Fruit fly (Drosophila melanogaster) whole organism, embryonic: ENCODE data around the gene CG5506.
A peak's percentile ranks its signal among the peaks of the same experiment; 100 is the strongest.

Experiments used
- Awh ChIP-seq: fragments of 200-800 bp; sonication (Bioruptor generic); IDR thresholded peaks from 2 replicates; pipeline ENCODE4, ENCODE4 v1.3.6; 2022; ENCODE audit warnings: missing biosample characterization, missing genetic modification characterization
- B-H1 ChIP-seq: fragments of 200-800 bp; sonication (Bioruptor generic); IDR thresholded peaks from 3 replicates; pipeline ENCODE4 v1.3.6; 2022; ENCODE audit warnings: missing biosample characterization, missing genetic modification characterization
- B-H2 ChIP-seq: fragments of 200-800 bp; sonication (Bioruptor generic); optimal IDR thresholded peaks from 2 replicates; lab custom pipeline; 2018; ENCODE audit warnings: missing biosample characterization, mild to moderate bottlenecking, missing genetic modification characterization
- CG10209 ChIP-seq: fragments of 200-800 bp; sonication (Bioruptor generic); optimal IDR thresholded peaks from 3 replicates; lab custom pipeline; 2017; ENCODE audit warnings: missing biosample characterization, mild to moderate bottlenecking, missing genetic modification characterization, missing genetic modification reagents
- CG10321 ChIP-seq: fragments of 200-800 bp; sonication (Bioruptor generic); IDR thresholded peaks from 2 replicates; pipeline ENCODE4 v1.3.6; 2022; ENCODE audit warnings: missing biosample characterization, missing genetic modification characterization
- CG10959 ChIP-seq: fragments of 200-800 bp; sonication (Bioruptor generic); IDR thresholded peaks from 2 replicates; pipeline ENCODE4 v1.3.6; 2022; ENCODE audit warnings: missing biosample characterization, missing genetic modification characterization
- CG12744 ChIP-seq: fragments of 200-800 bp; sonication (Bioruptor generic); optimal IDR thresholded peaks from 2 replicates; lab custom pipeline; 2016; ENCODE audit warnings: missing biosample characterization, missing genetic modification characterization
- CG12942 ChIP-seq: fragments of 200-800 bp; sonication (Bioruptor generic); optimal IDR thresholded peaks from 3 replicates; lab custom pipeline; 2016; ENCODE audit warnings: missing biosample characterization, missing genetic modification characterization
- CG13287 ChIP-seq: fragments of 200-800 bp; sonication (Bioruptor generic); IDR thresholded peaks from 2 replicates; pipeline ENCODE4 v1.3.6; 2022; ENCODE audit warnings: missing biosample characterization, missing genetic modification characterization; ENCODE audit not compliant: partially characterized antibody
- CG13424 ChIP-seq: fragments of 200-800 bp; sonication (Bioruptor generic); optimal IDR thresholded peaks from 2 replicates; lab custom pipeline; 2019; ENCODE audit warnings: missing biosample characterization, mild to moderate bottlenecking, missing genetic modification characterization, moderate library complexity
- CG13894 ChIP-seq: fragments of 200-800 bp; sonication (Bioruptor generic); optimal IDR thresholded peaks from 3 replicates; lab custom pipeline; 2018; ENCODE audit warnings: missing biosample characterization, mild to moderate bottlenecking, missing genetic modification characterization, moderate library complexity
- CG1529 ChIP-seq: fragments of 200-800 bp; sonication (Bioruptor generic); optimal IDR thresholded peaks from 3 replicates; lab custom pipeline; 2018; ENCODE audit warnings: missing biosample characterization, missing genetic modification characterization
- CG2129 ChIP-seq: fragments of 200-800 bp; sonication (Bioruptor generic); IDR thresholded peaks from 2 replicates; pipeline ENCODE4 v1.3.6; 2022; ENCODE audit warnings: missing biosample characterization, missing genetic modification characterization; ENCODE audit not compliant: partially characterized antibody
- CG2199 ChIP-seq: fragments of 200-800 bp; sonication (Bioruptor generic); IDR thresholded peaks from 3 replicates; pipeline ENCODE4 v1.3.6; 2022; ENCODE audit warnings: missing biosample characterization, missing genetic modification characterization
- CG31388 ChIP-seq: fragments of 200-800 bp; sonication (Bioruptor generic); optimal IDR thresholded peaks from 2 replicates; lab custom pipeline; 2016; ENCODE audit warnings: missing biosample characterization, missing genetic modification characterization
- CG4360 ChIP-seq: fragments of 200-800 bp; sonication (Bioruptor generic); IDR thresholded peaks from 2 replicates; pipeline ENCODE4 v1.3.6; 2022; ENCODE audit warnings: missing biosample characterization, missing genetic modification characterization
- CG4404 ChIP-seq: fragments of 200-800 bp; sonication (Bioruptor generic); IDR thresholded peaks from 2 replicates; pipeline ENCODE4 v1.3.6; 2022; ENCODE audit warnings: missing biosample characterization, missing genetic modification characterization
- CG6175 ChIP-seq: fragments of 200-800 bp; sonication (Bioruptor generic); IDR thresholded peaks from 3 replicates; pipeline ENCODE4 v1.3.6; 2022; ENCODE audit warnings: missing biosample characterization, missing genetic modification characterization
- CG8290 ChIP-seq, 3 experiments: fragments of 200-800 bp; sonication (Bioruptor generic); optimal IDR thresholded peaks; 2 replicates each; lab custom pipeline; 2016 to 2019; ENCODE audit warnings: missing biosample characterization in 3 of 3, missing genetic modification characterization in 3 of 3, mild to moderate bottlenecking in 2 of 3, moderate library complexity in 1 of 3
- Deaf1 ChIP-seq: fragments of 200-800 bp; optimal IDR thresholded peaks from 3 replicates; lab custom pipeline; 2019; ENCODE audit warnings: missing biosample characterization, mild to moderate bottlenecking, missing genetic modification characterization, moderate library complexity
- Doc2 ChIP-seq: fragments of 200-800 bp; sonication (Bioruptor generic); IDR thresholded peaks from 2 replicates; pipeline ENCODE4 v1.3.6; 2022; ENCODE audit warnings: missing biosample characterization, missing genetic modification characterization
- Eip74EF ChIP-seq, 2 experiments: fragments of 200-800 bp in 1 of 2; fragments of >200 bp in 1 of 2; sonication (Bioruptor generic) in 1 of 2; optimal IDR thresholded peaks; 2 replicates each; lab custom pipeline; 2017 to 2019; ENCODE audit warnings: missing biosample characterization in 2 of 2, missing genetic modification characterization in 2 of 2, mild to moderate bottlenecking in 1 of 2, moderate library complexity in 1 of 2
- Fer2 ChIP-seq: fragments of 200-800 bp; sonication (Bioruptor generic); optimal IDR thresholded peaks from 2 replicates; lab custom pipeline; 2018; ENCODE audit warnings: missing biosample characterization, mild to moderate bottlenecking, missing genetic modification characterization, moderate library complexity
- Fer3 ChIP-seq: fragments of 200-800 bp; sonication (Bioruptor generic); optimal IDR thresholded peaks from 2 replicates; lab custom pipeline; 2018; ENCODE audit warnings: missing biosample characterization, mild to moderate bottlenecking, missing genetic modification characterization, moderate library complexity
- HHEX ChIP-seq: fragments of 200-800 bp; sonication (Bioruptor generic); optimal IDR thresholded peaks from 3 replicates; lab custom pipeline; 2017; ENCODE audit warnings: missing biosample characterization, mild to moderate bottlenecking, missing genetic modification characterization, missing genetic modification reagents
- Hsf ChIP-seq: fragments of 200-800 bp; sonication (Bioruptor generic); optimal IDR thresholded peaks from 3 replicates; lab custom pipeline; 2016; ENCODE audit warnings: missing biosample characterization, missing genetic modification characterization
- Mad ChIP-seq: fragments of 200-800 bp; sonication (Bioruptor generic); optimal IDR thresholded peaks from 2 replicates; lab custom pipeline; 2016; ENCODE audit warnings: missing biosample characterization, missing genetic modification characterization
- Med ChIP-seq: fragments of 200-800 bp; sonication (Bioruptor generic); peaks from one replicate; lab custom pipeline; 2016; ENCODE audit warnings: missing biosample characterization, missing genetic modification characterization, mild to moderate bottlenecking, inconsistent platforms, moderate library complexity
- Nf-YC ChIP-seq: fragments of 200-800 bp; optimal IDR thresholded peaks from 3 replicates; lab custom pipeline; 2019; ENCODE audit warnings: missing biosample characterization, mild to moderate bottlenecking, missing genetic modification characterization, moderate library complexity
- Oli ChIP-seq: fragments of 200-800 bp; sonication (Bioruptor generic); optimal IDR thresholded peaks from 2 replicates; lab custom pipeline; 2018; ENCODE audit warnings: missing biosample characterization, mild to moderate bottlenecking, missing genetic modification characterization, moderate library complexity
- Sin3A ChIP-seq: fragments of >200 bp; optimal IDR thresholded peaks from 2 replicates; lab custom pipeline; 2018
- Spps ChIP-seq: fragments of 200-800 bp; sonication (Bioruptor generic); optimal IDR thresholded peaks from 2 replicates; lab custom pipeline; 2018; ENCODE audit warnings: missing biosample characterization, mild to moderate bottlenecking, missing genetic modification characterization
- abd-A ChIP-seq: fragments of 200-800 bp; sonication (Bioruptor generic); optimal IDR thresholded peaks from 3 replicates; lab custom pipeline; 2019; ENCODE audit warnings: missing biosample characterization, mild to moderate bottlenecking, missing genetic modification characterization, moderate library complexity
- bigmax ChIP-seq: fragments of 200-800 bp; sonication (Bioruptor generic); optimal IDR thresholded peaks from 2 replicates; lab custom pipeline; 2018; ENCODE audit warnings: missing biosample characterization, mild to moderate bottlenecking, missing genetic modification characterization
- cg ChIP-seq: fragments of 200-800 bp; sonication (Bioruptor generic); optimal IDR thresholded peaks from 3 replicates; lab custom pipeline; 2019; ENCODE audit warnings: missing biosample characterization, mild to moderate bottlenecking, missing genetic modification characterization, moderate library complexity
- ci ChIP-seq: fragments of 200-800 bp; sonication (Bioruptor generic); IDR thresholded peaks from 3 replicates; pipeline ENCODE4 v1.3.6; 2022; ENCODE audit warnings: missing biosample characterization, missing genetic modification characterization
- ftz-f1 ChIP-seq: fragments of 200-800 bp; sonication (Bioruptor generic); optimal IDR thresholded peaks from 2 replicates; lab custom pipeline; 2016; ENCODE audit warnings: missing biosample characterization, missing genetic modification characterization
- grn ChIP-seq: fragments of 200-800 bp; sonication (Bioruptor generic); optimal IDR thresholded peaks from 3 replicates; lab custom pipeline; 2017; ENCODE audit warnings: missing biosample characterization, missing genetic modification characterization
- jumu ChIP-seq: fragments of 200-800 bp; sonication (Bioruptor generic); optimal IDR thresholded peaks from 3 replicates; lab custom pipeline; 2016; ENCODE audit warnings: missing biosample characterization, missing genetic modification characterization
- luna ChIP-seq: fragments of 200-800 bp; sonication (Bioruptor generic); optimal IDR thresholded peaks from 2 replicates; lab custom pipeline; 2016; ENCODE audit warnings: missing biosample characterization, missing genetic modification characterization
- rib ChIP-seq: fragments of 200-800 bp; sonication (Bioruptor generic); IDR thresholded peaks from 2 replicates; pipeline ENCODE4 v1.3.6; 2022; ENCODE audit warnings: missing biosample characterization, missing genetic modification characterization
- scrt ChIP-seq: fragments of 200-800 bp; sonication (Bioruptor generic); optimal IDR thresholded peaks from 2 replicates; lab custom pipeline; 2018; ENCODE audit warnings: missing biosample characterization, mild to moderate bottlenecking, missing genetic modification characterization, moderate library complexity
- sd ChIP-seq: fragments of 200-800 bp; sonication (Bioruptor generic); optimal IDR thresholded peaks from 3 replicates; lab custom pipeline; 2018; ENCODE audit warnings: missing biosample characterization, mild to moderate bottlenecking, missing genetic modification characterization, moderate library complexity
- sens ChIP-seq: fragments of 200-800 bp; sonication (Bioruptor generic); peaks from one replicate; lab custom pipeline; 2016; ENCODE audit warnings: missing biosample characterization, missing genetic modification characterization
- tna ChIP-seq: fragments of 200-800 bp; sonication (Bioruptor generic); IDR thresholded peaks from 2 replicates; pipeline ENCODE4 v1.3.6; 2022; ENCODE audit warnings: missing biosample characterization, missing genetic modification characterization; ENCODE audit not compliant: partially characterized antibody
- trh ChIP-seq: fragments of 200-800 bp; sonication (Bioruptor generic); optimal IDR thresholded peaks from 2 replicates; lab custom pipeline; 2016; ENCODE audit warnings: missing biosample characterization, missing genetic modification characterization
- wdn ChIP-seq: fragments of 200-800 bp; sonication (Bioruptor generic); IDR thresholded peaks from 2 replicates; pipeline ENCODE4 v1.3.6; 2022; ENCODE audit warnings: missing biosample characterization, missing genetic modification characterization

The CG5506 gene

dm6 chr3L:17924005-17924755 is 40.0 kb upstream of the CG5506 start (continued):
- TF ChIP-seq CG13287 (no peak), B-H1 (GFP tag; lab: Robert Waterston, UW) (no peak), CG1529 (no peak), Spps (tag; lab: Kevin White, UChicago) (no peak), Fer3 (tag; lab: Kevin White, UChicago) (no peak), Fer2 (no peak), bigmax (GFP tag; lab: Kevin White, UChicago) (no peak), CG13424 (tag; lab: Kevin White, UChicago) (no peak), HHEX (GFP tag; lab: Kevin White, UChicago) (no peak), Deaf1 (peak; percentile 52), ftz-f1 (GFP tag; lab: Kevin White, UChicago) (peak; percentile 71), Oli (tag; lab: Kevin White, UChicago) (no peak), Doc2 (no peak), jumu (GFP tag; lab: Kevin White, UChicago) (no peak), Med (GFP tag; lab: Kevin White, UChicago) (peak; percentile 76), abd-A (tag; lab: Kevin White, UChicago) (no peak), luna (GFP tag; lab: Kevin White, UChicago) (no peak), wdn (GFP tag; lab: Robert Waterston, UW) (no peak), trh (no peak), sd (tag; lab: Kevin White, UChicago) (peak; percentile 11), CG4360 (peak; percentile 25; the same call in 1 of the 2 replicates), tna (GFP tag; lab: Robert Waterston, UW) (no peak), Mad (GFP tag; lab: Kevin White, UChicago) (no peak), sens (GFP tag; lab: Kevin White, UChicago) (no peak), grn (peak; percentile 69), CG31388 (GFP tag; lab: Kevin White, UChicago) (no peak)

- TF ChIP-seq CG10209 (GFP tag; lab: Kevin White, UChicago): no peak
- peak; percentile 65; the same call in 1 of the 2 replicates for TF ChIP-seq rib
- no peak for TF ChIP-seq CG8290 (GFP tag; optimal IDR thresholded peaks at IDR 0.05; lab: Kevin White, UChicago)
- peak in 1 of 2 experiments; percentile 15 for TF ChIP-seq CG8290 (tag; optimal IDR thresholded peaks at IDR 0.05; lab: Kevin White, UChicago)
- no peak for TF ChIP-seq CG2129 (GFP tag; lab: Robert Waterston, UW)
- TF ChIP-seq grn: peak; percentile 11
- TF ChIP-seq CG12744 (GFP tag; lab: Kevin White, UChicago): no peak
- 0 out of 2 replicates have a peak, but pooled peaks have one; percentile 51 for TF ChIP-seq CG10321 (GFP tag; lab: Robert Waterston, UW)
- TF ChIP-seq cg (GFP tag; lab: Kevin White, UChicago): peak; percentile 51
- 0 out of 3 replicates have a peak, but pooled peaks have one; percentile 22 for TF ChIP-seq CG6175 (GFP tag; lab: Robert Waterston, UW)
- no peak for TF ChIP-seq CG12942 (GFP tag; lab: Kevin White, UChicago)
- peak; percentile 11 for TF ChIP-seq B-H2 (GFP tag; lab: Kevin White, UChicago)
- TF ChIP-seq scrt (GFP tag; lab: Kevin White, UChicago): no peak
- TF ChIP-seq Sin3A (lab: Kevin White, UChicago): no peak
- no peak for TF ChIP-seq CG4404 (GFP tag; lab: Robert Waterston, UW)
- peak; percentile 21 for TF ChIP-seq CG13894 (tag; lab: Kevin White, UChicago)
- peak; percentile 7 for TF ChIP-seq Nf-YC (tag; lab: Kevin White, UChicago)
- peak; percentile 93 for TF ChIP-seq Awh
- no peak for TF ChIP-seq ci (GFP tag; lab: Robert Waterston, UW)
- no peak for TF ChIP-seq Hsf (GFP tag; lab: Kevin White, UChicago)
- peak in 1 of 2 experiments; percentile 81 for TF ChIP-seq Eip74EF (GFP tag; optimal IDR thresholded peaks at IDR 0.05; lab: Kevin White, UChicago)
- no peak for TF ChIP-seq CG10959 (GFP tag; lab: Robert Waterston, UW)
- 0 out of 3 replicates have a peak, but pooled peaks have one; percentile 53 for TF ChIP-seq CG2199 (GFP tag; lab: Robert Waterston, UW)
- TF ChIP-seq sd (tag; lab: Kevin White, UChicago): peak; percentile 14
These were observed 38.3 kb upstream of the CG5506 start for dm6 chr3L:17922182-17923102.
